Fruit fly (Drosophila melanogaster) whole organism, pupa: ENCODE results near the gene daed.
A peak's percentile ranks its signal among the peaks of the same experiment; 100 is the strongest.

Experiments
- CG10348 ChIP-seq: fragments of 200-800 bp; sonication (Bioruptor generic); IDR thresholded peaks from 2 replicates; pipeline ENCODE4 v1.3.6; 2022; ENCODE audit warnings: missing biosample characterization, missing genetic modification characterization
- CG12605 ChIP-seq: fragments of 200-800 bp; sonication (Bioruptor generic); IDR thresholded peaks from 2 replicates; pipeline ENCODE4 v1.3.6; 2022; ENCODE audit warnings: missing biosample characterization, missing genetic modification characterization
- CG13204 ChIP-seq: fragments of 200-800 bp; sonication (Bioruptor generic); optimal IDR thresholded peaks from 2 replicates; lab custom pipeline; 2018; ENCODE audit warnings: missing biosample characterization, mild to moderate bottlenecking, missing genetic modification characterization, moderate library complexity
- CG14655 ChIP-seq: fragments of 200-800 bp; sonication (Bioruptor generic); optimal IDR thresholded peaks from 3 replicates; lab custom pipeline; 2017; ENCODE audit warnings: mild to moderate bottlenecking, missing biosample characterization, missing genetic modification reagents, missing genetic modification characterization
- CG15710 ChIP-seq: fragments of 200-800 bp; sonication (Bioruptor generic); optimal IDR thresholded peaks from 2 replicates; lab custom pipeline; 2018; ENCODE audit warnings: missing biosample characterization, mild to moderate bottlenecking, missing genetic modification characterization, moderate library complexity
- CG17806 ChIP-seq: fragments of 200-800 bp; sonication (Bioruptor generic); optimal IDR thresholded peaks from 2 replicates; lab custom pipeline; 2018; ENCODE audit warnings: missing biosample characterization, mild to moderate bottlenecking, missing genetic modification characterization, moderate library complexity
- CG32121 ChIP-seq: fragments of 200-800 bp; sonication (Bioruptor generic); IDR thresholded peaks from 2 replicates; pipeline ENCODE4 v1.3.6; 2022; ENCODE audit warnings: missing biosample characterization, missing genetic modification characterization
- CG34367 ChIP-seq: fragments of 200-800 bp; sonication (Bioruptor generic); optimal IDR thresholded peaks from 2 replicates; lab custom pipeline; 2018; ENCODE audit warnings: missing biosample characterization, mild to moderate bottlenecking, missing genetic modification characterization
- CG4496 ChIP-seq: fragments of 200-800 bp; sonication (Bioruptor generic); IDR thresholded peaks from 3 replicates; pipeline ENCODE4 v1.3.6; 2022; ENCODE audit warnings: missing biosample characterization, missing genetic modification characterization
- CG8159 ChIP-seq: fragments of 200-800 bp; sonication (Bioruptor generic); optimal IDR thresholded peaks from 3 replicates; lab custom pipeline; 2018; ENCODE audit warnings: missing biosample characterization, mild to moderate bottlenecking, missing genetic modification characterization, moderate library complexity
- CG8301 ChIP-seq: fragments of 200-800 bp; sonication (Bioruptor generic); optimal IDR thresholded peaks from 2 replicates; lab custom pipeline; 2018; ENCODE audit warnings: missing biosample characterization, mild to moderate bottlenecking, missing genetic modification characterization
- CG9948 ChIP-seq: fragments of 200-800 bp; sonication (Bioruptor generic); optimal IDR thresholded peaks from 2 replicates; lab custom pipeline; 2018; ENCODE audit warnings: missing biosample characterization, mild to moderate bottlenecking, missing genetic modification characterization, moderate library complexity
- D1 ChIP-seq: fragments of 200-800 bp; sonication (Bioruptor generic); optimal IDR thresholded peaks from 2 replicates; lab custom pipeline; 2018; ENCODE audit warnings: missing biosample characterization, mild to moderate bottlenecking, missing genetic modification characterization, moderate library complexity
- EcR ChIP-seq: fragments of 200-800 bp; sonication (Bioruptor generic); optimal IDR thresholded peaks from 3 replicates; lab custom pipeline; 2019; ENCODE audit warnings: missing biosample characterization, missing genetic modification characterization, mild to moderate bottlenecking, moderate library complexity, missing genetic modification reagents
- Ets98B ChIP-seq: fragments of 200-800 bp; sonication (Bioruptor generic); IDR thresholded peaks from 2 replicates; pipeline ENCODE4 v1.3.6; 2022; ENCODE audit warnings: missing biosample characterization, missing genetic modification characterization
- Pif1A ChIP-seq: fragments of 200-800 bp; sonication (Bioruptor generic); optimal IDR thresholded peaks from 3 replicates; lab custom pipeline; 2016; ENCODE audit warnings: missing biosample characterization, missing genetic modification characterization
- Pif1B ChIP-seq: fragments of 200-800 bp; sonication (Bioruptor generic); optimal IDR thresholded peaks from 3 replicates; lab custom pipeline; 2016; ENCODE audit warnings: missing biosample characterization, missing genetic modification characterization
- Snoo ChIP-seq: fragments of 200-800 bp; sonication (Bioruptor generic); optimal IDR thresholded peaks from 3 replicates; lab custom pipeline; 2017; ENCODE audit warnings: missing biosample characterization, mild to moderate bottlenecking, missing genetic modification characterization, inconsistent platforms
- fd96Ca ChIP-seq: fragments of 200-800 bp; sonication (Bioruptor generic); IDR thresholded peaks from 3 replicates; pipeline ENCODE4 v1.3.6; 2022; ENCODE audit warnings: missing biosample characterization, missing genetic modification characterization
- gl ChIP-seq: fragments of 200-800 bp; sonication (Bioruptor generic); optimal IDR thresholded peaks from 2 replicates; lab custom pipeline; 2018; ENCODE audit warnings: missing biosample characterization, mild to moderate bottlenecking, missing genetic modification characterization
- rn ChIP-seq: fragments of 200-800 bp; sonication (Bioruptor generic); IDR thresholded peaks from 2 replicates; pipeline ENCODE4 v1.3.6; 2022; ENCODE audit warnings: missing biosample characterization, missing genetic modification characterization

Gene daed

dm6 chr2L:2251175-2251574, 35.1 kb upstream of the daed start, which contains the start of gene Ser12:
TSS of gene Ser12 (minus strand) at chr2L:2251275.
- TF ChIP-seq CG4496 (GFP tag; lab: Robert Waterston, UW) (no peak), CG10348 (no peak), CG14655 (GFP tag; lab: Kevin White, UChicago) (no peak), CG8159 (tag; lab: Kevin White, UChicago) (no peak), EcR (no peak), CG34367 (tag; lab: Kevin White, UChicago) (no peak), Pif1B (no peak), CG32121 (GFP tag; lab: Robert Waterston, UW) (no peak), gl (tag; lab: Kevin White, UChicago) (no peak), CG8301 (tag; lab: Kevin White, UChicago) (no peak), CG12605 (no peak), D1 (tag; lab: Kevin White, UChicago) (no peak), Snoo (tag; lab: Kevin White, UChicago) (no peak), rn (GFP tag; lab: Robert Waterston, UW) (no peak), fd96Ca (GFP tag; lab: Robert Waterston, UW) (no peak)
- TF ChIP-seq, all 21 proteins: peak for 0

DNA sequence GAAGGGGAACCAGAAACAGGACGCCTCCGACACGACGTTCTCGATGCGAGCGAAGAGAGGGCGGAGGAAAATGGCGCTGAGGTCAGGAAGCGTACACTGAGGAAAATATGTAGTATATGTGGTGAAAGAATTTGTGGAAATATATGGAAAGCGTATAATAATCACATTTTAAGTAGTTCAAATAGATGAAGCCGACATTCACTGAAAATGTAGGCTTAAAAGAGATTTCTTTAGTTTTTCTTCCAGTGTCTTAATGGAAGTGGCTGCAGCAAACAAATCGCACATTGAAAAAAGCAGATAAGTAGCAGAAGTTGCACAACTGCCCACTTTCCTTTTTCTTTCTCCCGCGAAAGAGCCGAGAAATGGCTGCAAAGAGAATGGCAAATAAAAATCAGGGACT, 33.5 kb upstream of the daed start:
- TF ChIP-seq CG8159 (tag; lab: Kevin White, UChicago) (peak; percentile 36), fd96Ca (GFP tag; lab: Robert Waterston, UW) (0 out of 3 replicates have a peak, but pooled peaks have one; percentile 25), rn (GFP tag; lab: Robert Waterston, UW) (no peak)

dm6 chr2L:2242783-2243182, 26.7 kb upstream of the daed start:
- TF ChIP-seq CG15710 (tag; lab: Kevin White, UChicago) (no peak), fd96Ca (GFP tag; lab: Robert Waterston, UW) (no peak), EcR (no peak), CG12605 (no peak), CG32121 (GFP tag; lab: Robert Waterston, UW) (no peak), gl (tag; lab: Kevin White, UChicago) (no peak), Pif1A (no peak), CG9948 (tag; lab: Kevin White, UChicago) (no peak), CG17806 (tag; lab: Kevin White, UChicago) (no peak), Pif1B (no peak), D1 (tag; lab: Kevin White, UChicago) (no peak), CG14655 (GFP tag; lab: Kevin White, UChicago) (no peak), CG8159 (tag; lab: Kevin White, UChicago) (no peak), CG4496 (GFP tag; lab: Robert Waterston, UW) (no peak), rn (GFP tag; lab: Robert Waterston, UW) (no peak)

DNA sequence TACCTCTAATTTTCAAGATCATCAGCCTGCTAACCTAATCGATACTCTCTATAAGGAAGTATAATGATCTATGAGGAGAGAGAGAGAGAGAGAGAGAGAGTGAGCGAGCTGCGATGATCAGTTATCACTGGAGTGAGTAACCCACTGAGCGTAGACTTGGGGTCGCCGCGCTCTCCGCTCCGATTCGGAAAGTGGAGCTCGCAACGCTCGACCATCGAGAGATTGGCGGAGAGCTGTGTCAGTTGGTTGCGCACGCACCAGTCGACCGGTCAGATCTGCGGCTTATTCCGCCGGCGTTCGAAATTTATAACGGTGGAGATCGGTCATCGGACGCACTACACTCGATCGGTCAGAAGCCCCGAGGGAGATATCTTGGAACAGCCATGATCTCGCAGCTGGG, 26.0 kb upstream of the daed start, which contains the start of gene CG4267:
CG4267 (plus strand) TSS at position 240 of the 400 bp plus-strand sequence.
- TF ChIP-seq rn (GFP tag; lab: Robert Waterston, UW) = no peak
- TF ChIP-seq CG8159 (tag; lab: Kevin White, UChicago) = no peak
- peak; percentile 74 for TF ChIP-seq EcR
- TF ChIP-seq Pif1B = no peak
- TF ChIP-seq gl (tag; lab: Kevin White, UChicago) = no peak
- no peak for TF ChIP-seq Snoo (tag; lab: Kevin White, UChicago)
- TF ChIP-seq CG15710 (tag; lab: Kevin White, UChicago) = no peak
- no peak for TF ChIP-seq CG34367 (tag; lab: Kevin White, UChicago)
- TF ChIP-seq fd96Ca (GFP tag; lab: Robert Waterston, UW) = peak; percentile 52; the same call in 1 of the 3 replicates
- no peak for TF ChIP-seq CG13204 (GFP tag; lab: Kevin White, UChicago)
- no peak for TF ChIP-seq CG9948 (tag; lab: Kevin White, UChicago)
- no peak for TF ChIP-seq Pif1A
- no peak for TF ChIP-seq CG8301 (tag; lab: Kevin White, UChicago)
- peak; percentile 67 for TF ChIP-seq CG4496 (GFP tag; lab: Robert Waterston, UW)
- TF ChIP-seq CG17806 (tag; lab: Kevin White, UChicago) = no peak
- peak; percentile 20; the same call in 1 of the 2 replicates for TF ChIP-seq Ets98B (GFP tag; lab: Robert Waterston, UW)
- TF ChIP-seq CG14655 (GFP tag; lab: Kevin White, UChicago) = no peak
- 0 out of 2 replicates have a peak, but pooled peaks have one; percentile 23 for TF ChIP-seq CG10348
- no peak for TF ChIP-seq D1 (tag; lab: Kevin White, UChicago)
- no peak for TF ChIP-seq CG12605
- 0 out of 2 replicates have a peak, but pooled peaks have one; percentile 12 for TF ChIP-seq CG32121 (GFP tag; lab: Robert Waterston, UW)

- TF ChIP-seq CG15710 (tag; lab: Kevin White, UChicago) (no peak), Ets98B (GFP tag; lab: Robert Waterston, UW) (no peak), EcR (no peak), Snoo (tag; lab: Kevin White, UChicago) (no peak), CG14655 (GFP tag; lab: Kevin White, UChicago) (no peak)
Measured at dm6 chr2L:2240493-2240892, 24.4 kb upstream of the daed start, which contains the start of gene Tengl1. TSS of gene Tengl1 (minus strand) at chr2L:2240593.

dm6 chr2L:2239284-2239683, 23.2 kb upstream of the daed start, which contains the start of gene Tengl2:
TSS of gene Tengl2 (minus strand) at chr2L:2239384.
- TF ChIP-seq rn (GFP tag; lab: Robert Waterston, UW) (no peak), Pif1B (no peak), CG32121 (GFP tag; lab: Robert Waterston, UW) (no peak), EcR (no peak), CG17806 (tag; lab: Kevin White, UChicago) (no peak), CG15710 (tag; lab: Kevin White, UChicago) (no peak), fd96Ca (GFP tag; lab: Robert Waterston, UW) (no peak), CG10348 (no peak), Pif1A (no peak), CG12605 (no peak), CG8301 (tag; lab: Kevin White, UChicago) (no peak), CG14655 (GFP tag; lab: Kevin White, UChicago) (no peak), CG13204 (GFP tag; lab: Kevin White, UChicago) (no peak), CG9948 (tag; lab: Kevin White, UChicago) (no peak), D1 (tag; lab: Kevin White, UChicago) (no peak), gl (tag; lab: Kevin White, UChicago) (no peak), CG8159 (tag; lab: Kevin White, UChicago) (no peak), Snoo (tag; lab: Kevin White, UChicago) (no peak), CG4496 (GFP tag; lab: Robert Waterston, UW) (no peak), Ets98B (GFP tag; lab: Robert Waterston, UW) (no peak)
